Fruit fly (Drosophila melanogaster) S2 (cell line): Measurements from ENCODE around the gene MSAmiP.
A peak's percentile ranks its signal among the peaks of the same experiment; 100 is the strongest.

ENCODE experiments used
- CG8478 ChIP-seq: fragments of >200 bp; optimal IDR thresholded peaks from 2 replicates; lab custom pipeline; 2018
- CTCF ChIP-seq, 2 experiments: fragments of >200 bp; optimal IDR thresholded peaks; 2 replicates each; lab custom pipeline; 2018

The MSAmiP gene

dm6 chr3R:16896193-16896592 is at the start of gene MSAmiP:
Gene MSAmiP (minus strand): TSS chr3R:16896293.
- no peak for TF ChIP-seq CG8478 (lab: Kevin White, UChicago)
- TF ChIP-seq CTCF (optimal IDR thresholded peaks at IDR 0.05; lab: Kevin White, UChicago): no peak

dm6 chr3R:16944267-16944666 is 48.2 kb upstream of the MSAmiP start:
- TF ChIP-seq CTCF (optimal IDR thresholded peaks at IDR 0.05; lab: Kevin White, UChicago): no peak
- no peak for TF ChIP-seq CG8478 (lab: Kevin White, UChicago)

- TF ChIP-seq CTCF (optimal IDR thresholded peaks at IDR 0.05; lab: Kevin White, UChicago) (no peak), CG8478 (lab: Kevin White, UChicago) (no peak)
Measured at dm6 chr3R:16941285-16941684, 45.2 kb upstream of the MSAmiP start.

dm6 chr3R:16940520-16940919 is 44.4 kb upstream of the MSAmiP start:
- TF ChIP-seq CTCF (optimal IDR thresholded peaks at IDR 0.05; lab: Kevin White, UChicago): no peak
- TF ChIP-seq CG8478 (lab: Kevin White, UChicago): no peak

dm6 chr3R:16936319-16936718 is 40.2 kb upstream of the MSAmiP start:
- TF ChIP-seq CG8478 (lab: Kevin White, UChicago) (no peak), CTCF (optimal IDR thresholded peaks at IDR 0.05; lab: Kevin White, UChicago) (no peak)

dm6 chr3R:16934154-16934992 is 38.3 kb upstream of the MSAmiP start:
- no peak for TF ChIP-seq CG8478 (lab: Kevin White, UChicago)
- peak; percentile 86 to 93 for TF ChIP-seq CTCF (optimal IDR thresholded peaks at IDR 0.05; lab: Kevin White, UChicago)

- TF ChIP-seq CG8478 (lab: Kevin White, UChicago): no peak
- TF ChIP-seq CTCF (optimal IDR thresholded peaks at IDR 0.05; lab: Kevin White, UChicago): no peak
Measured at dm6 chr3R:16933350-16933749, 37.3 kb upstream of the MSAmiP start.

- TF ChIP-seq CG8478 (lab: Kevin White, UChicago): no peak
- TF ChIP-seq CTCF (optimal IDR thresholded peaks at IDR 0.05; lab: Kevin White, UChicago): no peak
Measured at dm6 chr3R:16932868-16933267, 36.8 kb upstream of the MSAmiP start.

dm6 chr3R:16923526-16924176 is 27.6 kb upstream of the MSAmiP start:
- TF ChIP-seq CTCF (optimal IDR thresholded peaks at IDR 0.05; lab: Kevin White, UChicago): no peak
- TF ChIP-seq CG8478 (lab: Kevin White, UChicago): no peak

dm6 chr3R:16921416-16921815 is 25.3 kb upstream of the MSAmiP start:
- TF ChIP-seq CG8478 (lab: Kevin White, UChicago) (no peak), CTCF (optimal IDR thresholded peaks at IDR 0.05; lab: Kevin White, UChicago) (no peak)

dm6 chr3R:16920403-16920802 is 24.3 kb upstream of the MSAmiP start:
- no peak for TF ChIP-seq CG8478 (lab: Kevin White, UChicago)
- TF ChIP-seq CTCF (optimal IDR thresholded peaks at IDR 0.05; lab: Kevin White, UChicago): peak; percentile 15 to 21

- TF ChIP-seq CTCF (optimal IDR thresholded peaks at IDR 0.05; lab: Kevin White, UChicago) (peak; percentile 99), CG8478 (lab: Kevin White, UChicago) (no peak)
Measured at dm6 chr3R:16918988-16919427, 22.9 kb upstream of the MSAmiP start.

- TF ChIP-seq CTCF (optimal IDR thresholded peaks at IDR 0.05; lab: Kevin White, UChicago): no peak
Measured at dm6 chr3R:16915587-16915986, 19.5 kb upstream of the MSAmiP start.

- TF ChIP-seq CTCF (optimal IDR thresholded peaks at IDR 0.05; lab: Kevin White, UChicago): no peak
- TF ChIP-seq CG8478 (lab: Kevin White, UChicago): no peak
Measured at dm6 chr3R:16913300-16913928, 17.3 kb upstream of the MSAmiP start.

- no peak for TF ChIP-seq CG8478 (lab: Kevin White, UChicago)
- no peak for TF ChIP-seq CTCF (optimal IDR thresholded peaks at IDR 0.05; lab: Kevin White, UChicago)
Measured at dm6 chr3R:16907790-16908189, 11.7 kb upstream of the MSAmiP start.
